Worm (Caenorhabditis elegans): ENCODE measurements around the gene C18A3.10.

Gene C18A3.10

DNA sequence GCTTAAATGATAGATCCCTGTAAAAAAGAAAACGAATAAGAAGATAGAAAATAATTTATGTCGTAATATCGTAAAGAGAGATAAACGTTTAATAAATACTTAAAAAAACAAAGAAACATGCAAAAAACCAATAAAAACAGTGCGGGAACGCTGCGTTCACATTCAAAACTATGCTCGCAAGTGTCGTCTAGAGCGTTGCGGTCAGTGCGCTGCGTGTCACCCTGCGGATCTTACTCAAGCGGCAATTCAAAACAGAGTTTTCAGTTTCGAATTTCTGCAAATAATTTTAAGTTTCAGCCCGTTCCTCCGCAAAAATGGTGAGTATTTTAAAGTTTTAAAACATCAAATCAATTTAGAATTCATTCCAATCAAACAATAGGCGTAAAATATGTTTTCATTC lies 838 bp downstream of the C18A3.10 start, which contains the start of the genes tiar-1 and lelo-4 (continued):
- TF ChIP-seq ceh-16 (tag; optimal IDR thresholded peaks at IDR 0.05) (no peak), elt-1 (tag; optimal IDR thresholded peaks at IDR 0.05) (no peak), ceh-82 (tag; optimal IDR thresholded peaks at IDR 0.05) (no peak), unc-55 (GFP tag; optimal IDR thresholded peaks at IDR 0.05) (peak; percentile 89), aly-2 (tag; optimal IDR thresholded peaks at IDR 0.05) (no peak), snpc-4 (tag; optimal IDR thresholded peaks at IDR 0.05) (peak; percentile 72), sma-3 (GFP tag; optimal IDR thresholded peaks at IDR 0.05) (peak; percentile 53), R02D3.7 (tag; optimal IDR thresholded peaks at IDR 0.05) (no peak), fos-1 (tag; optimal IDR thresholded peaks at IDR 0.05) (peak; percentile 24), zag-1 (tag; optimal IDR thresholded peaks at IDR 0.05) (no peak), skn-1 (tag; optimal IDR thresholded peaks at IDR 0.05) (no peak), nhr-25 (tag; optimal IDR thresholded peaks at IDR 0.05) (peak; percentile 63), mab-5 (tag; optimal IDR thresholded peaks at IDR 0.05) (no peak)

DNA sequence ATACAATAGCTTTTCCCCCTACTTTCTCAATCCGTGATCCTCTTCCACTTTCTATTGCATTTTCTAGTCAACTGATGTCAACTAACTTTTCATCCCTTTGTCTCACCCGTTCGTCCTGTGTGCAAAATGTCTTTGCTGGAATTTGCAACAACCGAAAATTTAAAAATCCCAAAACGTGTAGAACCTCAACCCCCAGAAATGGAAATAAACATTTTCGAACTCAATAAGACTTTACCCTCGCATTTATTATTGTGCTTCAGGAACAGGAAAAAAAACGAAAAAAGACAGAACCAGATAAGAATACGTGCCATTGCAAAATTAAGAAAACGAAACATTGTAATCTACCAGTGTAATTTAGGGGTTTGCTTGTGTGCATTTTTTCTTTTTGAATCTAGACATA lies 3.5 kb downstream of the C18A3.10 start:
- TF ChIP-seq nhr-21 (tag; optimal IDR thresholded peaks at IDR 0.05), result peak; percentile 14
- TF ChIP-seq egl-27 (tag; optimal IDR thresholded peaks at IDR 0.05), result no peak

DNA sequence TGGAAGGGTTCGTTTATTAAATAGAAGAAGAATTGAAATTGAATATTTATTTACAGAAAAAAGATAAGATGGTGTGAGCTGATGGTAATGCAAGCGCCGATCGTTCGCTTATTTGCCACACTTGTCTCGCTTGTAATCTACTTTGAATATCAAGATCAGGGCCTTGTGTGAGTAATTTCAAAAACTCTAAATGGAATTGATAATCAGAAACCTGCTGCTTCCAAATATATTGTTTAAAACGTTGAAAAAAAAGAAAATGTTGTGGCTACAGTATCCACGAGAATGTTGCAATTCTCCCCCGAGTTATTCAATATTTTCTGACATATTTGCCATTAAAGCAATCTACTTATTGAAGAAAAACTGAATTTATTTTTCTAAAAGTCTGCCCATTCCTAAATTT lies 4.8 kb downstream of the C18A3.10 start:
- TF ChIP-seq nhr-77 (tag; optimal IDR thresholded peaks at IDR 0.05) (no peak), sma-3 (GFP tag; optimal IDR thresholded peaks at IDR 0.05) (no peak), snpc-4 (tag; optimal IDR thresholded peaks at IDR 0.05) (no peak), unc-62 (GFP tag; optimal IDR thresholded peaks at IDR 0.05) (no peak), ama-1 (optimal IDR thresholded peaks at IDR 0.05) (no peak)

DNA sequence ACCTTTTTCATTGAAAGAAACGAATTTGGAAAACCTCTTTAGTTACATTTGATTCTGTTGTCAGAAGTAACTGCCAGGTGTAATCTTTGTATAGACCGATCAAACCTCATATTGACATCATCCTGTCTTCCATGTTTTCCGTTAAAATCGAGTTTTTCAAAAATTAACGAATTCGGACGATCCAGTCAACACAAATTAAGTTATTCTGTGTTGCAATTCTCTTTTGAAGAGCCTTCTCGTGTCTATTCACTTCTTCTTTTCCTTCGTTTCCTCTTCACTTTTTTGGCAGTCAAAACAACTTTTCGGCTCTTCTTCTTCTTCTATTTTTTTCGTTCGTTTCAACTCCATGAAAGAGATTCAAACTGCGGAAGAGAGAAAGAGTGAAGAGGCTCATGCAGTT lies 7.5 kb downstream of the C18A3.10 start:
- TF ChIP-seq sma-9 (GFP tag; optimal IDR thresholded peaks at IDR 0.05), result no peak
- no peak for TF ChIP-seq sma-9 (tag; optimal IDR thresholded peaks at IDR 0.05)
- TF ChIP-seq fos-1 (tag; optimal IDR thresholded peaks at IDR 0.05), result no peak
- no peak for TF ChIP-seq ztf-4 (tag; optimal IDR thresholded peaks at IDR 0.05)
- TF ChIP-seq ama-1 (optimal IDR thresholded peaks at IDR 0.05), result no peak
- no peak for TF ChIP-seq ceh-16 (tag; optimal IDR thresholded peaks at IDR 0.05)
- TF ChIP-seq lsy-2 (tag; optimal IDR thresholded peaks at IDR 0.05), result peak in 1 of 2 experiments; percentile 19
- no peak for TF ChIP-seq ztf-1 (GFP tag; conservative IDR thresholded peaks at IDR 0.05)
- TF ChIP-seq sem-4 (tag; optimal IDR thresholded peaks at IDR 0.05), result peak; percentile 38
- peak; percentile 28 for TF ChIP-seq unc-55 (GFP tag; optimal IDR thresholded peaks at IDR 0.05)
- TF ChIP-seq C34F6.9 (tag; optimal IDR thresholded peaks at IDR 0.05), result peak; percentile 28
- TF ChIP-seq blmp-1 (tag; optimal IDR thresholded peaks at IDR 0.05; ENCODE audit: insufficient read depth), result no peak
- no peak for TF ChIP-seq unc-62 (GFP tag; optimal IDR thresholded peaks at IDR 0.05)

DNA sequence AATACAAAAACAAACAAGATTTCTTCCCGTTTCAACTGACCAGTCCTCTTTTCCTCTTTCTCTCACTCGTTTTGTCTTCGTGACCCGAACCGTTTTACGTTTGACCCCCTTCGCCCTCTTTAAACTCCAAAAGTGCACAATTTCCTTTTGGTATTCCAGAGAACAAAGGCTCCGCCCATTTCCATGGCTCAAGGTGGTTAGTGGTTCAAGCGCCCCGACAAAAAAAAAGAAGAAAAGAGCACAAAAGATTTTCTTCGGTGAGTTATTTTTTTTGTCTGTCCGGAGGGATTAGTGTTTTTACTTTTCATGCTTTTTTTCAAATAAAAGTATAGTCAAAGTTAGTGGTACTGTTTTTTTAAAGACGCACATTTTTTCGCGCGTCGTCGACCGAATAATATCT lies 8.1 kb downstream of the C18A3.10 start, which contains the start of gene osta-2:
TSS of gene osta-2 (plus strand) at position 160 of the 400 bp plus-strand sequence.
- TF ChIP-seq unc-62 (GFP tag; optimal IDR thresholded peaks at IDR 0.05) (no peak), mbf-1 (tag; optimal IDR thresholded peaks at IDR 0.05) (no peak), crh-2 (tag; optimal IDR thresholded peaks at IDR 0.05) (no peak), alr-1 (tag; optimal IDR thresholded peaks at IDR 0.05) (no peak), sem-4 (tag; optimal IDR thresholded peaks at IDR 0.05) (no peak), ceh-82 (tag; optimal IDR thresholded peaks at IDR 0.05) (no peak), lsy-2 (tag; optimal IDR thresholded peaks at IDR 0.05) (no peak), dmd-4 (tag; optimal IDR thresholded peaks at IDR 0.05) (no peak), mab-5 (tag; optimal IDR thresholded peaks at IDR 0.05) (no peak)

DNA sequence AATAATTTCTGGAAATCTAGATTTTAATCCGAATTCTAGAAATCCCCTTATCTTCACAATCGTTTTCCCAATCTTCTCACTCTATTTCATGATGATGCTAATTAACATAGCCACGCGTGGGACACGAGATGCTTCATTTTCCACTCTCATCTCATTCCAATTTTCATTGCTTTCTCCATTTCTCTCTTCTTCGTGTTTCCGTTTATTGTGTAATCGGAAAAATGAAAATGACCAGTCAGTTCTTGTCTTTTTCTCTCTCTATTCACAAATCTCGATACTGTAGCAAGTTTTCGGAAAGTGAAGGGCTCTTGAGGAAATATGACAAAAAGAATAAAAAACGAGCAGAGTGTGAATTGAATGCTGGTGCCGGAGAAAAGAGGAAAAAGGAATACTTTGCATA lies 11.2 kb downstream of the C18A3.10 start:
- peak; percentile 34 for TF ChIP-seq sem-4 (tag; optimal IDR thresholded peaks at IDR 0.05)
- TF ChIP-seq crh-2 (tag; optimal IDR thresholded peaks at IDR 0.05), result no peak

DNA sequence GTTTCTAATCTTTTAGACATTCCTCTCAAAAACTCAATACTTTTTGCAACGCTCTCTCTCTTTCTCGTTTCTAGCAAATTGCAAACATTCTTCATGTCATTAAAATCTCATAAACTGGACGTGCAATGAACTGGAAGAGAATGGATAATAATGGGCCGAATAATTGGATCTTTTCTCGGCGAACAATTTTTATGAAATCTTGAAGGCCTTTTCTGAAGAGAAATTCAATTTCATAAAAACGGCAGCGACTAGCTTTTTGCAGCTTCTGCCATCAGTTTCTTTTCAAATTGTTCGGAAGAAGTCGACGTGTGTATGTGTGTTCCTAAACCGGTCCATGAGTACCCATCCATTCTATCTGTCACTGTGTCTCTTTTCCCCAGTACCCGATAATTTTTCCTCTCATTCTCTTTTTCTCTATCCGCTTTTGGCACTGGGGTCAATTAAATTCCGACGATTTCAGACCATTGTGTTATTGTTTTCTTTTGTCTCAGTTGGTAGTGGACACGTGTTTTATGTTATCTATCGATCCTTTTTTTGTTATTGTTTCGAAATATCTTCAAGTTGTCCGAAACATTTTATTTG lies 12.9 kb downstream of the C18A3.10 start:
- peak; percentile 39 for TF ChIP-seq nhr-25 (tag; optimal IDR thresholded peaks at IDR 0.05)
- no peak for TF ChIP-seq aly-2 (tag; optimal IDR thresholded peaks at IDR 0.05)

Measured in whole organism, L2 larva.